Worm (Caenorhabditis elegans) whole organism, dauer: ENCODE measurements around the gene R12B2.13.

Source experiments
- unc-62 ChIP-seq: sonication (generic microtip); optimal IDR thresholded peaks from 2 replicates; lab custom pipeline; 2017; ENCODE audit warnings: missing biosample characterization, missing genetic modification reagents, missing genetic modification characterization

Gene R12B2.13

DNA sequence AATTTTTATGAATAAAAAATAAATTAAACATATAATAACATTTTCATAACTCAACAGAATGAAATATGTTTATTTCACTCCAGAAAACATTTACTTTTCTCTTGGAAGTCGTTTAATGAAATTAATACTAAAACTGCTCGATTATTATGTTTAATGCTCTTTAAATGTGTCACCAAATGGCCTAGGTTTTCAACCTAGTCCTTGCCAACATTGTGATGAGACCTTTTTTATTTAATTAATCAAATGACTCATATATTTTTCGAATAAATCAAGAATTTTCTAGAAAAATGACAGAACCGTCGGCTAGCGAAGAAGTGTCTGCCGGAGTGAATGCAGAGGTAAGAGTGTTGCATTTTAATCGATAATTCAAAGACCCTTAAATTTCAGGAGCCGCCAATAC, 31.0 kb upstream of the R12B2.13 start, which contains the start of gene rabn-5:
rabn-5 (plus strand) TSS at position 284 of the 400 bp plus-strand sequence.
- no peak for TF ChIP-seq unc-62

DNA sequence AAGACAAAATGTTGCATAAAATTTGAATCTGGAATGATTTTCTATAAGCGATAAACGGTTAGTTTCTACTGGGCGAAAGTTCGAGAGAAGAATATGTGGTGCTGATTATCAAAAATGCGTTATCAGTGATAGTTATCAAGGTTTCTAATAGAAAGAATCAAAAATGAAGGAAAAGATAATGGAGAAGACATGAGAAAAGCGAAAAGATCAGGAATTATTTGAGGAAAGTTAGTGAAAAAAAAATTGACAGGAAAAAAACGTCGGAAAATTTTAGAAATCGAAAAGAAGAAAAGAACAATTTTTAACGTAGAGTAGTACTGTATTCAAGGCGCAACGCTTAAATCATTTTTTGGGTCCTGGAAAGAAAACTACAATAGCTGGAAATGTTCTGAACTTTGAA, 30.5 kb upstream of the R12B2.13 start, which contains the start of gene dnpp-1:
dnpp-1 (minus strand) TSS at position 30 of the 400 bp plus-strand sequence.
- no peak for TF ChIP-seq unc-62

ce11 chrIII:5859008-5859407, 25.7 kb upstream of the R12B2.13 start, which contains the start of gene dpf-4:
TSS of gene dpf-4 (plus strand) at chrIII:5859308.
- TF ChIP-seq unc-62: no peak

DNA sequence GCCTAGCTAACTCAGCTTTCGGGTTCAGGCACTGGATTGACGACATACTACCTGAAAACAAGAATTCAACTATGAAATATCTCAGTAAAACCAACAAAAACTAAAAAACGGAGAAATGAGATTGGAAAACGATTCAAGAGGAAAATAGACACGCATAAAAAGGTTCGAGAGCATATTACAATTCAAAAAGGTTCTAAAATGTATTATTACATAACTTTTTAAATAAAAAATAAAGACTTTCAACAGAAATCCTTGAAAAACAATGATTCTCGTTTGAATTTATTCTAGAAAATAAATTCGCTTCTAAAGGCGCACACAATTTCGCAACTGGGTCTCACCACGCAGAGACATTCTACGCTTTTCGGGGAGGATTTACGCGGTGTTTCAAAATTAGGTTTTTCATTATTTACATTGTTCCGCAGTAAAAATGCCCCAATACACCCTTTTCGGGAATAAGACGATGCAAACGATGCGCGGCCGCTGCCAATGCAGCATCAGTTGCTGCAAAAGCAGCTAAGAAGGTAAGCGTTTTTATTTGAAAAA, 22.4 kb upstream of the R12B2.13 start, which contains the start of the genes cct-6 and alh-9:
cct-6 (minus strand) TSS at position 51 of the 543 bp plus-strand sequence.
alh-9 (plus strand) TSS at position 382 of the 543 bp plus-strand sequence.
- no peak for TF ChIP-seq unc-62

DNA sequence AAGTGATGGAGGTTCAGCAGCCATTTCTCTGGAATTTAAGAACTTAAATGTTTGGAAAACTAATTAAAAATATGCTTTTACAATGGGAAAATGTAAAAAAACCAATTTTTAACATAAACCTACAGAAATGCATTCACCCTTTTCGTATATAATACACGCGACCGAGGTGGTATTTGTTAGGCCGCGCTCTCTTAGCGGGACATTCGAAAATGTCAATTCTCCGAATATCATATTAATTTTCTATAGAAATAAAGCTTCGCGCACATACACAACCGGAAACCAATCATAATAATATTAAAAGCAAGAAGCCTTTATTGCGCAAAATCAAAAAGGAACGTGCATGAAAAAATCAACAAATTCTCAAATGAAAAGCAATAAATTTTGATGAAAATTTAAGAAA, 20.0 kb upstream of the R12B2.13 start, which contains the start of gene ddx-23:
ddx-23 (minus strand) TSS at position 30 of the 400 bp plus-strand sequence.
- no peak for TF ChIP-seq unc-62

- no peak for TF ChIP-seq unc-62
Measured at ce11 chrIII:5846412-5846811, 13.1 kb upstream of the R12B2.13 start.

DNA sequence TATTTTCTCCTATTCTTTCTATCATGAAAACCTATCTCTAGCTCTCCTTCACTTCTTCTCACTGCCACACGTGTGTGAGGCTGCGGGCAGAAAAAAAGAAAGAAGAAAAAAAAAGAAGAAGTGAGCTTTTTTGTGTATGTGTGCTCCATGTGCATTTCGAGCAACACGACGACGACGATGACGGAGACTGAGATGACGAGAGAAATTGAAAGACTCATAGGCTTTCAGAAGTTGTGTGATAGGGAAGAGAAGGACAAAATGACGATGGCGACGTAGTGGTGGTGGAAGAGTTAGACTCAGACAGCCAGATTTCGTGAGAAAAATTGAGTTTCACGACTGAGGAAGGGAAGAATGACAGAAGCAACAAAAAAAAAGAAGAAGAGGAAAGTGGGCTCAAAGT, 12.2 kb upstream of the R12B2.13 start:
- TF ChIP-seq unc-62: no peak

ce11 chrIII:5843662-5844061, 10.4 kb upstream of the R12B2.13 start:
- TF ChIP-seq unc-62: no peak

DNA sequence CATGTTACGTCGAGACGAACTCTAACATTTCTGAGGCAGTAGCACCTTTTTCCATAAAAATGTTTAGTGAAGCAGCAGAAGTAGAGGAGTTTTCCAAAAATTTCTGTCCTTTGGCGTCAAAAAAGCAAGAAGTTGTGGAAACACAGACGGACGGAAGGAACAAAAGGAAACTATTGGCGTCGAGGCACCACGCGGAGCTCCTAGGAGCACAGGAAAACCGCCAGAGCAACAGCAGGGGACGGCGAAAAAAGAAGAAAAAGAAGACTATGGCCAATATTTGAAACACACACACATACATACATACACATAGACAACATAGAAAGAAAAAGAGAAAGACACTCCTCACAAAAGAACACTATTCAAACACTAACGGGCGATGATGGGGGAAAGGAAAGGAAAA, 9.6 kb upstream of the R12B2.13 start:
- TF ChIP-seq unc-62: no peak

DNA sequence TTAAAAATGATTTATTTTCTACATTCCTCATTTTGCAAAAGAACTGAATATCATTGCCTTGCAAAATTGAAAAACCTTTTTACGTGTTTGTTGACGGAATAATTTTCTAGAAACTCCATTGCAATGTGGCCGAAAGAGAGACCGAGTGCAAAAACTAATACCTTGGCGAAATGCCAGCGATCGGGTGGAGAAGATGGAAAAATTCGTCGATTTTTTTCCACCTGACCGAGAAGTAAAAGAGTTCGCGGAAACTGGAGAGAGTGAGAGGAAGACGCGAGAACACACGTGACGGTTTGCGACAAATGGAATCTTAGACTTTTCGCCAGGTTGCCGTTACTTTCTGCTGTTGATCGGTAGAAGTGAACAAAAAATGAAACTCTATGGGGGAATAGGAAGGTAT, 8.4 kb upstream of the R12B2.13 start:
- TF ChIP-seq unc-62: no peak

DNA sequence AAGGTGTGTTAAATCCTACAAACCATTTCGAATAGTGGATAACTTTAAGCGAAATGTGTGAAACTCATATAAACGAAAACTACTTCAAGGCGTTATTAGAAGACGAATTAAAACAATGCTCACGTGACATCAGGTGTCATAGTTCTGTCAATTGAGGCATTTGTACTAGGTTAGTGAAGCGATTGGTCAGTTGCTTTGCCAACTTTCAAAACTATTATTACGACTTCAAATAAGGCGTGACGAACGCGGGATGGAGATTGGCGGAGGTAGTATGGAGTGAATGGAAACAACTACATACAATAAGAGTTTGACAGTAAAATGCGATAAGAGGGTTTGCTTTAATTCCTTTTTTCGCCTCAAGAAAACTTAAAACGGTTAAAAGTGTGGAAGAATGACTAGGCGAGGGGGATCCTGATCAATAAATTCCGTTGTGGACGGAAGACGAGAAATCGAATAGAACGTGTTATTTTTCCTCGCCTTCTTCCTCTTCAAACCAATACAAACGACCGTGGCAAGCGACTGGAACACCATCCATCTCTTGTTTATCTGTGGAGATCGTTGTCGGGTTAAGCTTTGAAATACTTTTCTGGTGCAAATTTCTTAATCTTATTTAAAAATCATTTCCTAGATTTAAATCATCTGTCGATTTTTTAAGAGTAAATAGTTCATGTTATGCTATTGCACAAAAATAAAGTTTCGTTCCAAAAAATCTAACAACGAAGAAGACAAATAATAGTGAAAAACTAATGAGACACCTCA, 7.7 kb upstream of the R12B2.13 start:
- TF ChIP-seq unc-62: no peak

- TF ChIP-seq unc-62: no peak
Measured at ce11 chrIII:5840277-5840676, 7.0 kb upstream of the R12B2.13 start.

DNA sequence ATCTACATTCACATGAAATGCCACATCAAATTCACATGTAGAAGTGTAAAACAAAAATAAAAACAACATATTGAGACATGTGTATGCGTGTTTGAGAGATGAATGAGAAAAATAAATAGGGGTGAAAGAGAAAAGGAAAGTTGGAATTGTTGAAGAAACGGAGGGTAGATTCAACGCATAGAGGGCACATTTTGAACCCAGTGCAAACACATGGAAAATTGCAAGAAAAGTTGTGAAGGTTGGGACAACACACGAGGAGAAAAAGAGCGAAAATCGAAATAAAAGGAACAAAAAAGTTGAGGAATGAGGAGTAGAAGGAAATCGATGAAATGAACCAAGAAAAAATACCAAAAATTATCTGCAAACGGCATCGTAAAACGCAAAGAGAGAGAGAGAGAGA, 6.3 kb upstream of the R12B2.13 start:
- TF ChIP-seq unc-62: no peak

- no peak for TF ChIP-seq unc-62
Measured at ce11 chrIII:5839147-5839546, 5.9 kb upstream of the R12B2.13 start.

ce11 chrIII:5838159-5839046, 5.1 kb upstream of the R12B2.13 start:
- TF ChIP-seq unc-62: no peak

- no peak for TF ChIP-seq unc-62
Measured at ce11 chrIII:5836816-5837215, 3.5 kb upstream of the R12B2.13 start, which contains the start of gene W04D12.1. TSS of gene W04D12.1 (plus strand) at chrIII:5836926.

DNA sequence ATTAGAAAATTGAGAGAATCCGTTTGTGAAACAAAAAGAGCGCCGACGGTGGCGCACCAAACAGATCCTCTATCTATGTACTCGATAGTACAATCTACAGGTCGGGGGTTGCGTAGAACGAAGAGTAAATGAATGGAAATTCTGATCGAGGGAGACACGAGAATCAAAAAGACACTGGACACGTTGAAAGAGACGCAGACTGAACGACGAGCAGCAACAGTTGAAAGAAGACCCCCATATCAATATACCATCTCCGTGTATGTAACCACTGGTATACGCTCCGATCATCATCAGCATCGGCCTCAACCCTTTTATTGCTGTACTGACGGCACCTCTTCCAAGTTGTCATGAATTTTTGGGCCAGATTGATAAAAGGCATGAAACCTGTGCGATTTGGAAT, 3.0 kb upstream of the R12B2.13 start:
- no peak for TF ChIP-seq unc-62
